Fruit fly (Drosophila melanogaster) whole organism, adult: Measurements from ENCODE around the gene tkv.
A peak's percentile ranks its signal among the peaks of the same experiment; 100 is the strongest.

Experiments
- CG12768 ChIP-seq: fragments of 200-800 bp; sonication (Bioruptor generic); optimal IDR thresholded peaks from 2 replicates; lab custom pipeline; 2017; ENCODE audit warnings: missing biosample characterization, missing genetic modification characterization, mild to moderate bottlenecking, moderate library complexity, missing genetic modification reagents
- CG14711 ChIP-seq: fragments of 200-800 bp; sonication (Bioruptor generic); optimal IDR thresholded peaks from 2 replicates; lab custom pipeline; 2018; ENCODE audit warnings: missing biosample characterization, mild to moderate bottlenecking, missing genetic modification characterization, moderate library complexity
- CG5204 ChIP-seq: fragments of 200-800 bp; sonication (Bioruptor generic); optimal IDR thresholded peaks from 2 replicates; lab custom pipeline; 2016; ENCODE audit warnings: missing biosample characterization, missing genetic modification characterization
- Clk ChIP-seq: fragments of 200-800 bp; sonication (Bioruptor generic); optimal IDR thresholded peaks from 2 replicates; lab custom pipeline; 2017; ENCODE audit warnings: missing biosample characterization, missing genetic modification characterization
- kay ChIP-seq: fragments of 200-800 bp; sonication (Bioruptor generic); peaks from one replicate; lab custom pipeline; 2016; ENCODE audit warnings: missing biosample characterization, missing genetic modification characterization, borderline replicate concordance
- ovo ChIP-seq: fragments of 200-800 bp; sonication (Bioruptor generic); optimal IDR thresholded peaks from 2 replicates; lab custom pipeline; 2016; ENCODE audit warnings: missing biosample characterization, missing genetic modification characterization
- tj ChIP-seq: fragments of 200-800 bp; sonication (Bioruptor generic); optimal IDR thresholded peaks from 3 replicates; lab custom pipeline; 2017; ENCODE audit warnings: missing biosample characterization, mild to moderate bottlenecking, missing genetic modification characterization, moderate library complexity
- toe ChIP-seq: fragments of 200-800 bp; sonication (Bioruptor generic); optimal IDR thresholded peaks from 2 replicates; lab custom pipeline; 2016; ENCODE audit warnings: missing biosample characterization, missing genetic modification characterization

dm6 chr2L:5242194-5242914 is 28.8 kb downstream of the tkv start:
- TF ChIP-seq ovo (GFP tag; lab: Kevin White, UChicago) (peak; percentile 25), CG5204 (GFP tag; lab: Kevin White, UChicago) (peak; percentile 55), tj (GFP tag; lab: Kevin White, UChicago) (peak; percentile 15), kay (GFP tag; lab: Kevin White, UChicago) (peak; percentile 53), CG14711 (tag; lab: Kevin White, UChicago) (peak; percentile 52), toe (GFP tag; lab: Kevin White, UChicago) (peak; percentile 4), Clk (GFP tag; lab: Kevin White, UChicago) (peak; percentile 16), CG12768 (peak; percentile 30)
